Worm (Caenorhabditis elegans) whole organism, mixed stage, embryonic: ENCODE measurements around the gene M03C11.1.

Experiments
- M03D4.4 ChIP-seq: sonication (generic microtip); optimal IDR thresholded peaks from 2 replicates; lab custom pipeline; 2017; ENCODE audit warnings: mild to moderate bottlenecking, missing genetic modification characterization, missing compliant biosample characterization
- bed-3 ChIP-seq: fragments of 200-800 bp; sonication (Bioruptor generic); optimal IDR thresholded peaks from 3 replicates; lab custom pipeline; 2018; ENCODE audit warnings: mild to moderate bottlenecking, missing genetic modification characterization, moderate library complexity, missing compliant biosample characterization
- blmp-1 ChIP-seq: fragments of 150-350 bp; optimal IDR thresholded peaks from 2 replicates; lab custom pipeline; 2014; ENCODE audit warnings: missing biosample characterization, missing genetic modification characterization
- ceh-43 ChIP-seq: fragments of 200-800 bp; sonication (Bioruptor generic); optimal IDR thresholded peaks from 2 replicates; lab custom pipeline; 2018; ENCODE audit warnings: mild to moderate bottlenecking, missing genetic modification characterization, moderate library complexity, missing compliant biosample characterization
- ceh-83 ChIP-seq: fragments of 200-800 bp; sonication (Bioruptor generic); optimal IDR thresholded peaks from 2 replicates; lab custom pipeline; 2018; ENCODE audit warnings: mild to moderate bottlenecking, missing genetic modification characterization, missing compliant biosample characterization
- ces-1 ChIP-seq: fragments of 150-350 bp; optimal IDR thresholded peaks from 2 replicates; lab custom pipeline; 2014; ENCODE audit warnings: missing biosample characterization, missing genetic modification reagents, missing genetic modification characterization
- cnd-1 ChIP-seq: fragments of 200-800 bp; sonication (Bioruptor generic); optimal IDR thresholded peaks from 2 replicates; lab custom pipeline; 2018; ENCODE audit warnings: mild to moderate bottlenecking, missing genetic modification characterization, missing compliant biosample characterization
- elt-1 ChIP-seq: sonication (generic microtip); optimal IDR thresholded peaks from 2 replicates; lab custom pipeline; 2017; ENCODE audit warnings: missing genetic modification characterization, mild to moderate bottlenecking, missing compliant biosample characterization, antibody characterized with exemption, moderate library complexity, borderline replicate concordance; ENCODE audit not compliant: insufficient read depth
- elt-3 ChIP-seq: fragments of 150-350 bp; optimal IDR thresholded peaks from 2 replicates; lab custom pipeline; 2014; ENCODE audit warnings: missing biosample characterization, missing genetic modification characterization
- ham-2 ChIP-seq: fragments of 200-800 bp; sonication (Bioruptor generic); optimal IDR thresholded peaks from 2 replicates; lab custom pipeline; 2018; ENCODE audit warnings: mild to moderate bottlenecking, missing genetic modification characterization, missing compliant biosample characterization
- hlh-1 ChIP-seq: fragments of 150-350 bp; optimal IDR thresholded peaks from 2 replicates; lab custom pipeline; 2014; ENCODE audit warnings: missing biosample characterization, missing genetic modification reagents, missing genetic modification characterization
- lin-13 ChIP-seq: fragments of 150-350 bp; optimal IDR thresholded peaks from 2 replicates; lab custom pipeline; 2014; ENCODE audit warnings: missing biosample characterization, missing genetic modification characterization
- lin-32 ChIP-seq: fragments of 200-800 bp; sonication (Bioruptor generic); optimal IDR thresholded peaks from 2 replicates; lab custom pipeline; 2018; ENCODE audit warnings: mild to moderate bottlenecking, missing genetic modification characterization, missing compliant biosample characterization
- lsy-2 ChIP-seq: fragments of 150-350 bp; optimal IDR thresholded peaks from 2 replicates; lab custom pipeline; 2014; ENCODE audit warnings: missing biosample characterization, missing genetic modification characterization
- mab-5 ChIP-seq: fragments of 150-350 bp; optimal IDR thresholded peaks from 2 replicates; lab custom pipeline; 2014; ENCODE audit warnings: missing biosample characterization, missing genetic modification characterization
- nhr-12 ChIP-seq: fragments of 150-350 bp; optimal IDR thresholded peaks from 2 replicates; lab custom pipeline; 2014; ENCODE audit warnings: missing biosample characterization, missing genetic modification characterization
- nhr-2 ChIP-seq: fragments of 150-350 bp; optimal IDR thresholded peaks from 2 replicates; lab custom pipeline; 2014; ENCODE audit warnings: missing biosample characterization, missing genetic modification characterization
- nhr-28 ChIP-seq: fragments of 150-350 bp; optimal IDR thresholded peaks from 2 replicates; lab custom pipeline; 2014; ENCODE audit warnings: missing biosample characterization, missing genetic modification characterization
- nhr-76 ChIP-seq: sonication (generic microtip); optimal IDR thresholded peaks from 2 replicates; lab custom pipeline; 2017; ENCODE audit warnings: missing biosample characterization, missing genetic modification characterization
- pha-4 ChIP-seq: fragments of 150-350 bp; optimal IDR thresholded peaks from 2 replicates; lab custom pipeline; 2018; ENCODE audit warnings: missing biosample characterization, missing genetic modification reagents, missing genetic modification characterization
- sem-2 ChIP-seq: fragments of 200-800 bp; sonication (Bioruptor generic); optimal IDR thresholded peaks from 2 replicates; lab custom pipeline; 2018; ENCODE audit warnings: mild to moderate bottlenecking, missing genetic modification characterization, missing compliant biosample characterization
- sptf-1 ChIP-seq: sonication (generic microtip); optimal IDR thresholded peaks from 2 replicates; lab custom pipeline; 2017; ENCODE audit warnings: mild to moderate bottlenecking, missing genetic modification characterization, moderate library complexity, missing compliant biosample characterization
- tbx-8 ChIP-seq: fragments of 200-800 bp; sonication (Bioruptor generic); optimal IDR thresholded peaks from 2 replicates; lab custom pipeline; 2018; ENCODE audit warnings: mild to moderate bottlenecking, missing genetic modification characterization, moderate library complexity, missing compliant biosample characterization
- unc-120 ChIP-seq: sonication (generic microtip); optimal IDR thresholded peaks from 2 replicates; lab custom pipeline; 2017; ENCODE audit warnings: missing genetic modification characterization, missing compliant biosample characterization; ENCODE audit not compliant: poor library complexity, severe bottlenecking
- unc-39 ChIP-seq: fragments of 150-350 bp; optimal IDR thresholded peaks from 2 replicates; lab custom pipeline; 2014; ENCODE audit warnings: missing biosample characterization, missing genetic modification characterization
- unc-62 ChIP-seq: fragments of 150-350 bp; optimal IDR thresholded peaks from 2 replicates; lab custom pipeline; 2014; ENCODE audit warnings: missing biosample characterization, missing genetic modification reagents, missing genetic modification characterization
- zip-8 ChIP-seq: fragments of 150-350 bp; optimal IDR thresholded peaks from 2 replicates; lab custom pipeline; 2014; ENCODE audit warnings: missing biosample characterization, missing genetic modification characterization
- ztf-11 ChIP-seq: fragments of 150-350 bp; optimal IDR thresholded peaks from 2 replicates; lab custom pipeline; 2014; ENCODE audit warnings: missing biosample characterization, missing genetic modification characterization

Gene M03C11.1

DNA sequence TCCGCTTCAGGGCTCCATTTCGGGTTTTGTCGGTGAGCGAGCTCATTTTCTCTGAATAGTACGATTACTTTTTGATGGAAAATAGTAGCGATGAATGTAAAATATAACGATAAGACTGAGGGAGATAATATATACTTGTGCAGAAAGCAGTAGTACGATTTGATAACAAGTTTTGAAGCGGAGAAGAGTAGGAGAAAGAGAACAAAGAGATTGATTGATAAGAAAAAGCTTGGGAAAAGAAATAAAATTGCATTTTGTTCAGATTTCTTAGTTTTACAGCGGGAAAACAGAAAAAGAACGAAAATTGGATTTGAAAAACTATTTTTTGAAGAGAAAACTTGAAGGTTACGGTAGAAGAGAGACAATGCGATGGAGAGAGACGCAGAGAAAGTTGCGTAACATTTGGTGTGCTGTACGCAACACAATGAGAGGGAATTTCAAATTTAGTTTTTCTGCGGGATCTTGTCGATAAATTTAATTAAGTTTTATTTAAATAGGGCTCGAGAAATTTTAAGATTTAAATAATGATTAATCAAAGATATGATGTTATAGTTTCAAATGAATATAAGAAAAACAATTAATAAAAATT lies 38.2 kb downstream of the M03C11.1 start, which contains the start of gene umps-1:
Gene umps-1, minus strand, starts transcription at position 51 of the 589 bp plus-strand sequence.
- TF ChIP-seq bed-3 (GFP tag; lab: Kevin White, UChicago) (no peak), ztf-11 (no peak), unc-120 (tag; lab: Kevin White, UChicago) (no peak), tbx-8 (no peak), hlh-1 (tag; lab: Kevin White, UChicago) (no peak), mab-5 (no peak), lsy-2 (tag; lab: Kevin White, UChicago) (peak; percentile 94), zip-8 (tag; lab: Kevin White, UChicago) (peak; percentile 93), ces-1 (GFP tag; lab: Kevin White, UChicago) (no peak), cnd-1 (tag; lab: Kevin White, UChicago) (no peak), elt-1 (tag; lab: Kevin White, UChicago) (no peak), M03D4.4 (tag; lab: Kevin White, UChicago) (no peak), nhr-12 (tag; lab: Kevin White, UChicago) (no peak), nhr-28 (no peak)

- no peak for TF ChIP-seq blmp-1 (tag; lab: Kevin White, UChicago)
- TF ChIP-seq, all 35 proteins: peak for 0
Observed at ce11 chrIII:10355382-10355781, 40.5 kb downstream of the M03C11.1 start, which contains the start of gene spp-1. TSS of gene spp-1 (minus strand) at chrIII:10355668.

DNA sequence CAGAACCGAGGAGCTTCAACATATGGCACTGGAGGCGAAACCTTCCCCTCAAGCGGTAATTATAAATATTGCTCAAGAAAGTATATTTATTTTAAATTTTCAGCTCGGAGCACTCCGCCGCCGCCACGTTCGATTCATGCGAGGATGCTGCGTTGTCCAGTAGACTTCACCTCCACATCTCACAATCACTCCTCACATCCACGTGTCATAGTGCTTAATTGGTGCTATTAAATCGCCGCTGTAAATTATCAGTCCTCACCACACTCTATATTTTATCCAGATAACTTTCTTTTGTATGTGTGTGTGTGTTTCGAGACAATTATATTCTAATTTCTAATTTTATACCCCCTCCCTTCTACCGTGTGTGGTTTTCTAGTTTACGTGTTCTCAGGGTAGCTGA lies 41.3 kb downstream of the M03C11.1 start:
- TF ChIP-seq sptf-1 (tag; lab: Kevin White, UChicago) (no peak), hlh-1 (tag; lab: Kevin White, UChicago) (no peak), ham-2 (GFP tag; lab: Kevin White, UChicago) (no peak), unc-39 (no peak), zip-8 (tag; lab: Kevin White, UChicago) (no peak), ceh-43 (GFP tag; lab: Kevin White, UChicago) (no peak), lsy-2 (tag; lab: Kevin White, UChicago) (no peak), pha-4 (tag; lab: Kevin White, UChicago) (no peak)
- TF ChIP-seq, all 35 proteins: peak for 0

ce11 chrIII:10353423-10353822 lies 42.5 kb downstream of the M03C11.1 start:
- TF ChIP-seq ztf-11 (no peak), ceh-83 (GFP tag; lab: Kevin White, UChicago) (no peak), nhr-12 (tag; lab: Kevin White, UChicago) (no peak), ces-1 (GFP tag; lab: Kevin White, UChicago) (no peak), sptf-1 (tag; lab: Kevin White, UChicago) (no peak), nhr-76 (tag; lab: Kevin White, UChicago) (no peak), elt-1 (tag; lab: Kevin White, UChicago) (no peak)

- TF ChIP-seq sem-2 (GFP tag; lab: Kevin White, UChicago), result no peak
- TF ChIP-seq unc-62 (GFP tag; lab: Kevin White, UChicago), result no peak
- no peak for TF ChIP-seq tbx-8
- TF ChIP-seq lin-13 (tag; lab: Kevin White, UChicago), result no peak
- no peak for TF ChIP-seq cnd-1 (tag; lab: Kevin White, UChicago)
Observed at ce11 chrIII:10351595-10352207, 44.2 kb downstream of the M03C11.1 start, which contains the start of gene T07C4.3. TSS of gene T07C4.3 (plus strand) at chrIII:10352157.

ce11 chrIII:10347049-10347448 lies 48.8 kb downstream of the M03C11.1 start, which contains the start of gene tbx-8:
TSS of gene tbx-8 (plus strand) at chrIII:10347349.
- TF ChIP-seq ceh-43 (GFP tag; lab: Kevin White, UChicago), result no peak

DNA sequence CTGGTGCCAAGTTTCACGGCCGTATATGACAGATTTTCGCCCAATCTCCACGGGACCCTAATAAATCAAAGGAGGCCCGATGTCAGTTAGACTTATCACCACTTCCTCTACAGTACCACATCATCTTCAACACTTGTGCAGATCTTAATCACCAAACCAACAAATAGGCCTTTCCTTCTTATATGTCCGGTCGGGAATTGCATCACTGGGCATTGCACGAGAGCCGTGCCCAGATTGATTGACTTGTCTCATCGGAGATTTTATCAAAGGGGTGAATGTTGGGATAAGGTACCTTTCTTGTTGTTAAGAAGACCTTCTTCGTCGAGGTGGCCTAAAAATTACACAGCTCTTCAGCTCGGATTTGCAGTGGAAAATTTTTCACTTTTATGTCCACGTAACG lies 51.1 kb downstream of the M03C11.1 start:
- TF ChIP-seq unc-62 (GFP tag; lab: Kevin White, UChicago) (peak; percentile 63), sptf-1 (tag; lab: Kevin White, UChicago) (no peak), ceh-43 (GFP tag; lab: Kevin White, UChicago) (no peak), nhr-2 (tag; lab: Kevin White, UChicago) (peak; percentile 5), elt-3 (no peak), elt-1 (tag; lab: Kevin White, UChicago) (peak; percentile 83), lin-32 (no peak)
